Fruit fly (Drosophila melanogaster) whole organism, embryonic: Measurements from ENCODE around the gene bor.

Experiments used
- Atf3 ChIP-seq: fragments of 200-800 bp; sonication (Bioruptor generic); optimal IDR thresholded peaks from 3 replicates; lab custom pipeline; 2016; ENCODE audit warnings: missing biosample characterization, missing genetic modification characterization
- B-H1 ChIP-seq: fragments of 200-800 bp; sonication (Bioruptor generic); IDR thresholded peaks from 3 replicates; pipeline ENCODE4 v1.3.6; 2022; ENCODE audit warnings: missing biosample characterization, missing genetic modification characterization
- Blimp-1 ChIP-seq: fragments of 200-800 bp; sonication (Bioruptor generic); optimal IDR thresholded peaks from 3 replicates; lab custom pipeline; 2018; ENCODE audit warnings: missing biosample characterization, missing genetic modification characterization, mild to moderate bottlenecking, moderate library complexity, missing genetic modification reagents
- CG10565 ChIP-seq: fragments of 200-800 bp; sonication (Bioruptor generic); optimal IDR thresholded peaks from 3 replicates; lab custom pipeline; 2016; ENCODE audit warnings: missing biosample characterization, mild to moderate bottlenecking, missing genetic modification characterization
- CG11093 ChIP-seq: fragments of 200-800 bp; sonication (Bioruptor generic); IDR thresholded peaks from 3 replicates; pipeline ENCODE4 v1.3.6; 2022; ENCODE audit warnings: missing biosample characterization, missing genetic modification characterization
- CG1233 ChIP-seq: fragments of 200-800 bp; sonication (Bioruptor generic); optimal IDR thresholded peaks from 4 replicates; lab custom pipeline; 2018; ENCODE audit warnings: missing biosample characterization, mild to moderate bottlenecking, missing genetic modification characterization
- CG12659 ChIP-seq: fragments of 200-800 bp; sonication (Bioruptor generic); optimal IDR thresholded peaks from 3 replicates; lab custom pipeline; 2017; ENCODE audit warnings: mild to moderate bottlenecking, missing biosample characterization, missing genetic modification reagents, missing genetic modification characterization
- CG13296 ChIP-seq: fragments of 200-800 bp; sonication (Bioruptor generic); optimal IDR thresholded peaks from 3 replicates; lab custom pipeline; 2018; ENCODE audit warnings: missing biosample characterization, mild to moderate bottlenecking, missing genetic modification characterization
- CG15514 ChIP-seq: fragments of 200-800 bp; sonication (Bioruptor generic); optimal IDR thresholded peaks from 3 replicates; lab custom pipeline; 2017; ENCODE audit warnings: missing biosample characterization, missing genetic modification characterization, mild to moderate bottlenecking, moderate library complexity, missing genetic modification reagents
- CG1647 ChIP-seq: fragments of 200-800 bp; sonication (Bioruptor generic); optimal IDR thresholded peaks from 3 replicates; lab custom pipeline; 2016; ENCODE audit warnings: missing biosample characterization, missing genetic modification characterization
- CG17912 ChIP-seq: fragments of 200-800 bp; sonication (Bioruptor generic); optimal IDR thresholded peaks from 2 replicates; lab custom pipeline; 2018; ENCODE audit warnings: missing biosample characterization, mild to moderate bottlenecking, missing genetic modification characterization
- CG1792 ChIP-seq: fragments of 200-800 bp; sonication (Bioruptor generic); optimal IDR thresholded peaks from 2 replicates; lab custom pipeline; 2016; ENCODE audit warnings: missing biosample characterization, missing genetic modification characterization
- CG18619 ChIP-seq: fragments of 200-800 bp; sonication (Bioruptor generic); optimal IDR thresholded peaks from 3 replicates; lab custom pipeline; 2017; ENCODE audit warnings: missing biosample characterization, mild to moderate bottlenecking, missing genetic modification characterization
- CG2116 ChIP-seq: fragments of 200-800 bp; sonication (Bioruptor generic); optimal IDR thresholded peaks from 3 replicates; lab custom pipeline; 2018; ENCODE audit warnings: missing biosample characterization, mild to moderate bottlenecking, missing genetic modification characterization
- CG2120 ChIP-seq: fragments of 200-800 bp; sonication (Bioruptor generic); optimal IDR thresholded peaks from 3 replicates; lab custom pipeline; 2016; ENCODE audit warnings: missing biosample characterization, missing genetic modification characterization
- CG2199 ChIP-seq: fragments of 200-800 bp; sonication (Bioruptor generic); IDR thresholded peaks from 3 replicates; pipeline ENCODE4 v1.3.6; 2022; ENCODE audit warnings: missing biosample characterization, missing genetic modification characterization
- CG2678 ChIP-seq: fragments of 200-800 bp; sonication (Bioruptor generic); optimal IDR thresholded peaks from 3 replicates; lab custom pipeline; 2019; ENCODE audit warnings: missing biosample characterization, mild to moderate bottlenecking, missing genetic modification characterization, moderate library complexity
- CG2712 ChIP-seq: fragments of 200-800 bp; optimal IDR thresholded peaks from 3 replicates; lab custom pipeline; 2019; ENCODE audit warnings: missing biosample characterization, mild to moderate bottlenecking, missing genetic modification characterization, moderate library complexity
- CG32772 ChIP-seq: fragments of 200-800 bp; sonication (Bioruptor generic); IDR thresholded peaks from 2 replicates; pipeline ENCODE4 v1.3.6; 2022; ENCODE audit warnings: missing biosample characterization, missing genetic modification characterization
- CG34224 ChIP-seq: fragments of 200-800 bp; sonication (Bioruptor generic); IDR thresholded peaks from 3 replicates; pipeline ENCODE4 v1.3.6; 2022; ENCODE audit warnings: missing biosample characterization, missing genetic modification characterization; ENCODE audit not compliant: partially characterized antibody
- CG34376 ChIP-seq: fragments of 200-800 bp; sonication (Bioruptor generic); optimal IDR thresholded peaks from 2 replicates; lab custom pipeline; 2018; ENCODE audit warnings: missing biosample characterization, mild to moderate bottlenecking, missing genetic modification characterization
- CG3838 ChIP-seq: fragments of 200-800 bp; sonication (Bioruptor generic); optimal IDR thresholded peaks from 3 replicates; lab custom pipeline; 2016; ENCODE audit warnings: missing biosample characterization, missing genetic modification characterization
- CG9437 ChIP-seq: fragments of 200-800 bp; sonication (Bioruptor generic); optimal IDR thresholded peaks from 2 replicates; lab custom pipeline; 2018; ENCODE audit warnings: missing biosample characterization, mild to moderate bottlenecking, missing genetic modification characterization
- CHES-1-like ChIP-seq: fragments of 200-800 bp; sonication (Bioruptor generic); optimal IDR thresholded peaks from 2 replicates; lab custom pipeline; 2016; ENCODE audit warnings: missing biosample characterization, missing genetic modification characterization
- Ets97D ChIP-seq: fragments of 200-800 bp; sonication (Bioruptor generic); optimal IDR thresholded peaks from 3 replicates; lab custom pipeline; 2016; ENCODE audit warnings: missing biosample characterization, missing genetic modification characterization
- Gug ChIP-seq: fragments of 200-800 bp; sonication (Bioruptor generic); IDR thresholded peaks from 4 replicates; pipeline ENCODE4 v1.3.6; 2022; ENCODE audit warnings: missing biosample characterization, missing genetic modification characterization
- Hr78 ChIP-seq, 2 experiments: fragments of 200-800 bp in 1 of 2; fragments of >200 bp in 1 of 2; sonication (Bioruptor generic) in 1 of 2; optimal IDR thresholded peaks; 2 replicates each; lab custom pipeline; 2017 to 2019; ENCODE audit warnings: missing biosample characterization in 2 of 2, missing genetic modification characterization in 2 of 2, mild to moderate bottlenecking in 1 of 2, moderate library complexity in 1 of 2
- Meics ChIP-seq: fragments of 200-800 bp; sonication (Bioruptor generic); optimal IDR thresholded peaks from 2 replicates; lab custom pipeline; 2017; ENCODE audit warnings: missing biosample characterization, mild to moderate bottlenecking, missing genetic modification characterization
- Nf-YB ChIP-seq: fragments of 200-800 bp; sonication (Bioruptor generic); optimal IDR thresholded peaks from 3 replicates; lab custom pipeline; 2019; ENCODE audit warnings: missing biosample characterization, mild to moderate bottlenecking, missing genetic modification characterization, moderate library complexity
- Nf-YC ChIP-seq: fragments of 200-800 bp; optimal IDR thresholded peaks from 3 replicates; lab custom pipeline; 2019; ENCODE audit warnings: missing biosample characterization, mild to moderate bottlenecking, missing genetic modification characterization, moderate library complexity
- Ptx1 ChIP-seq: fragments of 200-800 bp; sonication (Bioruptor generic); IDR thresholded peaks from 2 replicates; pipeline ENCODE4 v1.3.6; 2022; ENCODE audit warnings: missing biosample characterization, missing genetic modification characterization
- Ravus ChIP-seq: fragments of 200-800 bp; sonication (Bioruptor generic); IDR thresholded peaks from 2 replicates; pipeline ENCODE4 v1.3.6; 2022; ENCODE audit warnings: missing biosample characterization, missing genetic modification characterization
- Rfx ChIP-seq: fragments of 200-800 bp; sonication (Bioruptor generic); IDR thresholded peaks from 2 replicates; pipeline ENCODE4 v1.3.6; 2022; ENCODE audit warnings: missing biosample characterization, missing genetic modification characterization
- Stat92E ChIP-seq, 3 experiments: fragments of >200 bp in 2 of 3; fragments of 200-800 bp in 1 of 3; sonication (Bioruptor generic) in 1 of 3; optimal IDR thresholded peaks; 2 replicates each; lab custom pipeline; 2017 to 2019; ENCODE audit warnings: missing biosample characterization in 3 of 3, missing genetic modification characterization in 3 of 3, mild to moderate bottlenecking in 1 of 3, moderate library complexity in 1 of 3
- Usf ChIP-seq: fragments of 200-800 bp; sonication (Bioruptor generic); optimal IDR thresholded peaks from 2 replicates; lab custom pipeline; 2017; ENCODE audit warnings: missing genotype, missing biosample characterization, missing genetic modification characterization
- nmo ChIP-seq: fragments of 200-800 bp; sonication (Bioruptor generic); optimal IDR thresholded peaks from 2 replicates; lab custom pipeline; 2018; ENCODE audit warnings: missing biosample characterization, mild to moderate bottlenecking, missing genetic modification characterization, moderate library complexity
- odd ChIP-seq: fragments of 200-800 bp; sonication (Bioruptor generic); optimal IDR thresholded peaks from 2 replicates; lab custom pipeline; 2017; ENCODE audit warnings: missing biosample characterization, mild to moderate bottlenecking, missing genetic modification characterization
- phol ChIP-seq: fragments of 200-800 bp; sonication (Bioruptor generic); optimal IDR thresholded peaks from 3 replicates; lab custom pipeline; 2018; ENCODE audit warnings: missing biosample characterization, mild to moderate bottlenecking, missing genetic modification characterization, moderate library complexity
- run ChIP-seq: fragments of 200-800 bp; sonication (Bioruptor generic); optimal IDR thresholded peaks from 3 replicates; lab custom pipeline; 2018; ENCODE audit warnings: missing biosample characterization, mild to moderate bottlenecking, missing genetic modification characterization
- slou ChIP-seq: fragments of 200-800 bp; sonication (Bioruptor generic); optimal IDR thresholded peaks from 3 replicates; lab custom pipeline; 2016; ENCODE audit warnings: missing biosample characterization, missing genetic modification characterization
- sna ChIP-seq: fragments of 200-800 bp; sonication (Bioruptor generic); IDR thresholded peaks from 2 replicates; pipeline ENCODE4 v1.3.6; 2022; ENCODE audit warnings: missing biosample characterization, missing genetic modification characterization; ENCODE audit not compliant: partially characterized antibody
- tgo ChIP-seq: fragments of 200-800 bp; sonication (Bioruptor generic); IDR thresholded peaks from 3 replicates; pipeline ENCODE4 v1.3.6; 2022; ENCODE audit warnings: missing biosample characterization, missing genetic modification characterization
- tin ChIP-seq: fragments of 200-800 bp; sonication (Bioruptor generic); optimal IDR thresholded peaks from 3 replicates; lab custom pipeline; 2016; ENCODE audit warnings: missing biosample characterization, missing genetic modification characterization
- tll ChIP-seq, 2 experiments: fragments of 200-800 bp in 1 of 2; fragments of >200 bp in 1 of 2; sonication (Bioruptor generic) in 1 of 2; optimal IDR thresholded peaks; 2 replicates each; lab custom pipeline; 2017 to 2019; ENCODE audit warnings: missing biosample characterization in 2 of 2, missing genetic modification characterization in 2 of 2, mild to moderate bottlenecking in 1 of 2, moderate library complexity in 1 of 2
- tna ChIP-seq: fragments of 200-800 bp; sonication (Bioruptor generic); IDR thresholded peaks from 2 replicates; pipeline ENCODE4 v1.3.6; 2022; ENCODE audit warnings: missing biosample characterization, missing genetic modification characterization; ENCODE audit not compliant: partially characterized antibody
- vnd ChIP-seq: fragments of 200-800 bp; sonication (Bioruptor generic); IDR thresholded peaks from 3 replicates; pipeline ENCODE4 v1.3.6; 2022; ENCODE audit warnings: missing biosample characterization, missing genetic modification characterization; ENCODE audit not compliant: partially characterized antibody
- z ChIP-seq: fragments of 200-800 bp; sonication (Bioruptor generic); IDR thresholded peaks from 3 replicates; pipeline ENCODE4 v1.3.6; 2022; ENCODE audit warnings: missing biosample characterization, missing genetic modification characterization

The bor gene

dm6 chr3R:16236713-16237641 lies 26.9 kb downstream of the bor start (continued):
- TF ChIP-seq CG18619 (GFP tag; lab: Kevin White, UChicago) = peak; percentile 97
- TF ChIP-seq Nf-YB (GFP tag; lab: Kevin White, UChicago) = peak; percentile 89
- TF ChIP-seq Usf = peak; percentile 94
- TF ChIP-seq CG2712 (tag; lab: Kevin White, UChicago) = peak; percentile 99
- peak; percentile 92 for TF ChIP-seq Nf-YC
- peak; percentile 97 for TF ChIP-seq run
- TF ChIP-seq vnd (GFP tag; lab: Robert Waterston, UW) = no peak
- peak; percentile 91 for TF ChIP-seq CG17912
- peak; percentile 82 for TF ChIP-seq CHES-1-like (GFP tag; lab: Kevin White, UChicago)
- TF ChIP-seq odd (GFP tag; lab: Kevin White, UChicago) = peak; percentile 96
- no peak for TF ChIP-seq Ravus (GFP tag; lab: Robert Waterston, UW)
- TF ChIP-seq CG34224 (GFP tag; lab: Robert Waterston, UW) = no peak
- TF ChIP-seq slou (GFP tag; lab: Kevin White, UChicago) = peak; percentile 94
- peak; percentile 96 for TF ChIP-seq CG1233
- TF ChIP-seq tin (GFP tag; lab: Kevin White, UChicago) = peak; percentile 98
- TF ChIP-seq CG15514 = peak; percentile 92
- TF ChIP-seq nmo (GFP tag; lab: Kevin White, UChicago) = peak; percentile 99
- peak; percentile 97 for TF ChIP-seq Meics
- peak; percentile 94 for TF ChIP-seq CG2120 (GFP tag; lab: Kevin White, UChicago)
- TF ChIP-seq Gug (GFP tag; lab: Robert Waterston, UW) = peak; percentile 98
- TF ChIP-seq CG2199 (GFP tag; lab: Robert Waterston, UW) = no peak
- TF ChIP-seq tll (GFP tag; optimal IDR thresholded peaks at IDR 0.05; lab: Kevin White, UChicago) = no peak
- peak; percentile 97 for TF ChIP-seq phol (tag; lab: Kevin White, UChicago)
- TF ChIP-seq CG13296 (GFP tag; lab: Kevin White, UChicago) = peak; percentile 98
- TF ChIP-seq CG3838 (GFP tag; lab: Kevin White, UChicago) = peak; percentile 80
- TF ChIP-seq CG2116 (GFP tag; lab: Kevin White, UChicago) = peak; percentile 74
- peak; percentile 51 for TF ChIP-seq CG1792 (GFP tag; lab: Kevin White, UChicago)
- no peak for TF ChIP-seq Ptx1 (GFP tag; lab: Robert Waterston, UW)
- peak in 1 of 2 experiments; percentile 92 for TF ChIP-seq Hr78 (GFP tag; optimal IDR thresholded peaks at IDR 0.05; lab: Kevin White, UChicago)
- peak; percentile 96 for TF ChIP-seq CG11093 (GFP tag; lab: Robert Waterston, UW)
- TF ChIP-seq Rfx (GFP tag; lab: Robert Waterston, UW) = no peak
- peak; percentile 81 for TF ChIP-seq Atf3
- TF ChIP-seq CG34376 (GFP tag; lab: Kevin White, UChicago) = peak; percentile 92
- TF ChIP-seq CG32772 = no peak
- peak; percentile 98 for TF ChIP-seq CG12659
- TF ChIP-seq Ets97D (GFP tag; lab: Kevin White, UChicago) = peak; percentile 47
- TF ChIP-seq Blimp-1 (GFP tag; lab: Kevin White, UChicago) = peak; percentile 97
- peak; percentile 100 for TF ChIP-seq CG2678 (tag; lab: Kevin White, UChicago)
- TF ChIP-seq B-H1 (GFP tag; lab: Robert Waterston, UW) = no peak
- TF ChIP-seq CG9437 (GFP tag; lab: Kevin White, UChicago) = peak; percentile 94
- TF ChIP-seq sna (GFP tag; lab: Robert Waterston, UW) = no peak
- TF ChIP-seq CG10565 (GFP tag; lab: Kevin White, UChicago) = peak; percentile 46
- no peak for TF ChIP-seq z (GFP tag; lab: Robert Waterston, UW)
- no peak for TF ChIP-seq tna (GFP tag; lab: Robert Waterston, UW)
- peak in 1 of 3 experiments; percentile 98 for TF ChIP-seq Stat92E (GFP tag; optimal IDR thresholded peaks at IDR 0.05; lab: Kevin White, UChicago)
- no peak for TF ChIP-seq tgo (GFP tag; lab: Robert Waterston, UW)
- TF ChIP-seq CG1647 (GFP tag; lab: Kevin White, UChicago) = peak; percentile 82
